Worm (Caenorhabditis elegans) whole organism, L4 larva: ENCODE results near the gene srd-56.
"Not testable (repeated sequence)": the region's sequence is repeated elsewhere in the genome, so short reads cannot be mapped to it uniquely, and the experiment has no call there.

Experiments
- Y105C5A.15 ChIP-seq: fragments of 200-800 bp; sonication (Bioruptor generic); IDR thresholded peaks from 2 replicates; pipeline ENCODE4 v1.3.6; 2022; ENCODE audit warnings: missing genetic modification characterization, missing compliant biosample characterization
- daf-19 ChIP-seq: fragments of 200-800 bp; sonication (Bioruptor generic); conservative IDR thresholded peaks from 2 replicates; pipeline ENCODE4 v1.3.6; 2022; ENCODE audit warnings: missing genetic modification characterization, missing compliant biosample characterization
- nhr-237 ChIP-seq: sonication (generic microtip); optimal IDR thresholded peaks from 2 replicates; lab custom pipeline; 2017; ENCODE audit warnings: missing biosample characterization, missing genetic modification characterization
- nhr-25 ChIP-seq: sonication (generic microtip); optimal IDR thresholded peaks from 2 replicates; lab custom pipeline; 2017; ENCODE audit warnings: missing genetic modification characterization, mild to moderate bottlenecking, missing compliant biosample characterization, antibody characterized with exemption, moderate library complexity, borderline replicate concordance; ENCODE audit not compliant: insufficient read depth
- pha-4 ChIP-seq, 2 experiments: fragments of 150-350 bp in 1 of 2; fragments of 200-800 bp in 1 of 2; sonication (Bioruptor generic) in 1 of 2; IDR thresholded peaks in 1 of 2; optimal IDR thresholded peaks in 1 of 2; 2 replicates each; pipeline versions ENCODE4 v1.3.6 to Lab custom; 2014 to 2022; ENCODE audit warnings: missing genetic modification characterization in 2 of 2, missing genetic modification reagents in 2 of 2, missing biosample characterization in 1 of 2, missing compliant biosample characterization in 1 of 2

DNA sequence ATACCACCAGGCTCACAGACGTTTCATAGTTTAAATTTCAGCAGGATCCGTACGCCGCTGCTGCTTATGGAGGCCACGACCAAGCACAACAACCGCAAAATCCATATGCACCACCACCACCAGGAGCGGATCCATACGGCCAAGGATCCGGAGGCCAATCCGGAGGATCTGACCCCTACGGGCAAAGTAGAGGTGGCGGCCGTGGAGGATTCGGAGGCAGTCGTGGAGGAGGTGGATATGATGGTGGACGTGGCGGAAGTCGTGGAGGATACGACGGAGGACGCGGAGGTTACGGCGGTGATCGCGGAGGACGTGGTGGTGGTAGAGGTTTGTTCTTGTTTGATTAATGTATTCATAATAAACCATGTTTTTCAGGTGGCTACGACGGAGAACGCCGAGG lies 49.9 kb downstream of the srd-56 start:
- TF ChIP-seq pha-4 (GFP tag; IDR thresholded peaks at IDR 0.05; lab: Robert Waterston, UW); pha-4 (tag; optimal IDR thresholded peaks at IDR 0.05; lab: Kevin White, UChicago); nhr-25; nhr-237; Y105C5A.15 (GFP tag; lab: Robert Waterston, UW); daf-19 (GFP tag; lab: Robert Waterston, UW): not testable (repeated sequence)
